Worm (Caenorhabditis elegans): ENCODE results near the gene twf-2.

- TF ChIP-seq him-1 (tag; optimal IDR thresholded peaks at IDR 0.05): no peak
- TF ChIP-seq W03F9.2 (tag; optimal IDR thresholded peaks at IDR 0.05): no peak
- TF ChIP-seq dao-5 (tag; optimal IDR thresholded peaks at IDR 0.05): no peak
Measured at ce11 chrX:16485322-16485721, 39.3 kb downstream of the twf-2 start.
